Fruit fly (Drosophila melanogaster): ENCODE results near the gene Taf10b.

The Taf10b gene

dm6 chr2L:2759654-2760053, 8.0 kb downstream of the Taf10b start, which contains the start of the genes HemK2, Snapin and Tnpo-SR (continued):
- TF ChIP-seq hkb (optimal IDR thresholded peaks at IDR 0.05) (no peak), hkb (GFP tag; IDR thresholded peaks at IDR 0.05) (peak; percentile 93), CG16779 (GFP tag; IDR thresholded peaks at IDR 0.05) (peak; percentile 66; the same call in 1 of the 2 replicates), dati (GFP tag; IDR thresholded peaks at IDR 0.05) (peak; percentile 73), onecut (GFP tag; IDR thresholded peaks at IDR 0.05) (peak; percentile 83), Abd-B (GFP tag; optimal IDR thresholded peaks at IDR 0.05) (peak; percentile 95), slbo (GFP tag; IDR thresholded peaks at IDR 0.05) (peak; percentile 96), Deaf1 (tag; optimal IDR thresholded peaks at IDR 0.05) (peak; percentile 70), CG11085 (GFP tag; IDR thresholded peaks at IDR 0.05) (peak; percentile 87), sisA (GFP tag; IDR thresholded peaks at IDR 0.05) (peak; percentile 91), H2.0 (GFP tag; IDR thresholded peaks at IDR 0.05) (peak; percentile 93), CG2678 (tag; optimal IDR thresholded peaks at IDR 0.05) (peak; percentile 93), Oli (tag; optimal IDR thresholded peaks at IDR 0.05) (peak; percentile 80), nau (GFP tag; optimal IDR thresholded peaks at IDR 0.05) (peak; percentile 77), CG2129 (GFP tag; IDR thresholded peaks at IDR 0.05; ENCODE audit: partially characterized antibody) (peak; percentile 97), run (tag; optimal IDR thresholded peaks at IDR 0.05) (peak; percentile 62), vvl (GFP tag; IDR thresholded peaks at IDR 0.05) (peak; percentile 97), tup (GFP tag; optimal IDR thresholded peaks at IDR 0.05) (peak; percentile 80), CG12104 (GFP tag; optimal IDR thresholded peaks at IDR 0.05) (peak; percentile 91), CG10979 (tag; optimal IDR thresholded peaks at IDR 0.05) (peak; percentile 85), Ada2b (GFP tag; IDR thresholded peaks at IDR 0.05) (peak; percentile 91), Dad (GFP tag; optimal IDR thresholded peaks at IDR 0.05) (peak; percentile 82), CG9437 (GFP tag; optimal IDR thresholded peaks at IDR 0.05) (peak; percentile 67), ab (GFP tag; optimal IDR thresholded peaks at IDR 0.05) (peak; percentile 63), CG1792 (GFP tag; optimal IDR thresholded peaks at IDR 0.05) (peak; percentile 68), tin (GFP tag; optimal IDR thresholded peaks at IDR 0.05) (peak; percentile 89), CG9932 (GFP tag; IDR thresholded peaks at IDR 0.05) (peak; percentile 97), CG34376 (GFP tag; optimal IDR thresholded peaks at IDR 0.05) (peak; percentile 92), CG15696 (tag; optimal IDR thresholded peaks at IDR 0.05) (peak; percentile 97), kah (GFP tag; optimal IDR thresholded peaks at IDR 0.05) (peak; percentile 68), hb (GFP tag; IDR thresholded peaks at IDR 0.05; ENCODE audit: partially characterized antibody) (peak; percentile 93), CG16815 (GFP tag; optimal IDR thresholded peaks at IDR 0.05) (peak; percentile 85), Xrp1 (GFP tag; IDR thresholded peaks at IDR 0.05) (peak; percentile 95), bcd (GFP tag; optimal IDR thresholded peaks at IDR 0.05) (peak; percentile 91), ems (GFP tag; optimal IDR thresholded peaks at IDR 0.05) (peak; percentile 82), CG10321 (GFP tag; IDR thresholded peaks at IDR 0.05) (peak; percentile 47; the same call in 1 of the 2 replicates), slp2 (GFP tag; optimal IDR thresholded peaks at IDR 0.05) (peak; percentile 75), CG14014 (GFP tag; IDR thresholded peaks at IDR 0.05) (peak; percentile 91), Oaz (GFP tag; IDR thresholded peaks at IDR 0.05) (peak; percentile 91), CG15269 (tag; optimal IDR thresholded peaks at IDR 0.05) (peak; percentile 91), Nf-YA (GFP tag; IDR thresholded peaks at IDR 0.05) (peak; percentile 83), h (optimal IDR thresholded peaks at IDR 0.05) (no peak), lab (GFP tag; optimal IDR thresholded peaks at IDR 0.05) (peak; percentile 94), CG6854 (GFP tag; optimal IDR thresholded peaks at IDR 0.05) (peak; percentile 69), CG12299 (tag; optimal IDR thresholded peaks at IDR 0.05) (peak; percentile 90), CG31365 (tag; optimal IDR thresholded peaks at IDR 0.05) (peak; percentile 22), pnt (GFP tag; optimal IDR thresholded peaks at IDR 0.05) (peak; percentile 74), CG16813 (GFP tag; IDR thresholded peaks at IDR 0.05; ENCODE audit: partially characterized antibody) (peak; percentile 97), Nf-YB (GFP tag; optimal IDR thresholded peaks at IDR 0.05) (peak; percentile 68), da (GFP tag; optimal IDR thresholded peaks at IDR 0.05) (peak; percentile 55), gt (GFP tag; IDR thresholded peaks at IDR 0.05) (peak; percentile 91), br (optimal IDR thresholded peaks at IDR 0.05) (no peak)

Data from whole organism, embryonic.